Worm (Caenorhabditis elegans) whole organism, L4 larva: Measurements from ENCODE around the gene ugt-11.

Source experiments
- aly-2 ChIP-seq: sonication (generic microtip); optimal IDR thresholded peaks from 2 replicates; lab custom pipeline; 2018; ENCODE audit warnings: missing biosample characterization, missing genetic modification characterization
- madf-9 ChIP-seq: fragments of 200-800 bp; sonication (Bioruptor generic); conservative IDR thresholded peaks from 2 replicates; pipeline ENCODE4 v1.3.6; 2022; ENCODE audit warnings: missing genetic modification reagents, missing genetic modification characterization, missing compliant biosample characterization
- nhr-76 ChIP-seq: fragments of 150-350 bp; optimal IDR thresholded peaks from 2 replicates; lab custom pipeline; 2014; ENCODE audit warnings: missing biosample characterization, missing genetic modification characterization
- ztf-11 ChIP-seq: fragments of 150-350 bp; optimal IDR thresholded peaks from 2 replicates; lab custom pipeline; 2014; ENCODE audit warnings: missing biosample characterization, missing genetic modification characterization

ce11 chrV:4932814-4933213 lies 37.9 kb upstream of the ugt-11 start, which contains the start of gene C02E7.10:
- TF ChIP-seq aly-2 (tag; lab: Kevin White, UChicago) (no peak), ztf-11 (no peak), madf-9 (GFP tag; lab: Robert Waterston, UW) (no peak), nhr-76 (no peak)
